Fruit fly (Drosophila melanogaster) whole organism, embryonic: ENCODE data around the gene Rab3-GAP.
A peak's percentile ranks its signal among the peaks of the same experiment; 100 is the strongest.

Source experiments
- Asciz ChIP-seq: fragments of 200-800 bp; sonication (Bioruptor generic); optimal IDR thresholded peaks from 2 replicates; lab custom pipeline; 2017; ENCODE audit warnings: missing biosample characterization, mild to moderate bottlenecking, missing genetic modification characterization, missing genetic modification reagents
- B-H2 ChIP-seq: fragments of 200-800 bp; sonication (Bioruptor generic); optimal IDR thresholded peaks from 2 replicates; lab custom pipeline; 2018; ENCODE audit warnings: missing biosample characterization, mild to moderate bottlenecking, missing genetic modification characterization
- BEAF-32 ChIP-seq: fragments of 200-800 bp; sonication (Bioruptor generic); optimal IDR thresholded peaks from 3 replicates; lab custom pipeline; 2017; ENCODE audit warnings: missing biosample characterization, missing genetic modification characterization, mild to moderate bottlenecking, moderate library complexity, missing genetic modification reagents
- CG10209 ChIP-seq: fragments of 200-800 bp; sonication (Bioruptor generic); optimal IDR thresholded peaks from 3 replicates; lab custom pipeline; 2017; ENCODE audit warnings: missing biosample characterization, mild to moderate bottlenecking, missing genetic modification characterization, missing genetic modification reagents
- CG10267 ChIP-seq: fragments of 200-800 bp; sonication (Bioruptor generic); optimal IDR thresholded peaks from 2 replicates; lab custom pipeline; 2018; ENCODE audit warnings: missing biosample characterization, mild to moderate bottlenecking, missing genetic modification characterization, moderate library complexity
- CG10979 ChIP-seq: fragments of 200-800 bp; sonication (Bioruptor generic); optimal IDR thresholded peaks from 2 replicates; lab custom pipeline; 2018; ENCODE audit warnings: missing biosample characterization, mild to moderate bottlenecking, missing genetic modification characterization, moderate library complexity
- CG1233 ChIP-seq: fragments of 200-800 bp; sonication (Bioruptor generic); optimal IDR thresholded peaks from 4 replicates; lab custom pipeline; 2018; ENCODE audit warnings: missing biosample characterization, mild to moderate bottlenecking, missing genetic modification characterization
- CG12744 ChIP-seq: fragments of 200-800 bp; sonication (Bioruptor generic); optimal IDR thresholded peaks from 2 replicates; lab custom pipeline; 2016; ENCODE audit warnings: missing biosample characterization, missing genetic modification characterization
- CG12769 ChIP-seq: fragments of 200-800 bp; sonication (Bioruptor generic); optimal IDR thresholded peaks from 2 replicates; lab custom pipeline; 2019; ENCODE audit warnings: missing biosample characterization, mild to moderate bottlenecking, missing genetic modification characterization, moderate library complexity
- CG15601 ChIP-seq: fragments of 200-800 bp; sonication (Bioruptor generic); optimal IDR thresholded peaks from 3 replicates; lab custom pipeline; 2019; ENCODE audit warnings: missing biosample characterization, mild to moderate bottlenecking, missing genetic modification characterization, moderate library complexity
- CG17568 ChIP-seq: fragments of 200-800 bp; sonication (Bioruptor generic); optimal IDR thresholded peaks from 2 replicates; lab custom pipeline; 2018; ENCODE audit warnings: missing biosample characterization, mild to moderate bottlenecking, missing genetic modification characterization, moderate library complexity
- CG2120 ChIP-seq: fragments of 200-800 bp; sonication (Bioruptor generic); optimal IDR thresholded peaks from 3 replicates; lab custom pipeline; 2016; ENCODE audit warnings: missing biosample characterization, missing genetic modification characterization
- CG2202 ChIP-seq: fragments of 200-800 bp; sonication (Bioruptor generic); optimal IDR thresholded peaks from 2 replicates; lab custom pipeline; 2018; ENCODE audit warnings: missing biosample characterization, mild to moderate bottlenecking, missing genetic modification characterization
- CG32767 ChIP-seq: fragments of 200-800 bp; sonication (Bioruptor generic); IDR thresholded peaks from 2 replicates; pipeline ENCODE4 v1.3.6; 2022; ENCODE audit warnings: missing biosample characterization, missing genetic modification characterization
- CG33557 ChIP-seq: fragments of 200-800 bp; sonication (Bioruptor generic); optimal IDR thresholded peaks from 2 replicates; lab custom pipeline; 2019; ENCODE audit warnings: missing biosample characterization, mild to moderate bottlenecking, missing genetic modification characterization, moderate library complexity
- CG34224 ChIP-seq: fragments of 200-800 bp; sonication (Bioruptor generic); IDR thresholded peaks from 3 replicates; pipeline ENCODE4 v1.3.6; 2022; ENCODE audit warnings: missing biosample characterization, missing genetic modification characterization; ENCODE audit not compliant: partially characterized antibody
- CG4282 ChIP-seq: fragments of 200-800 bp; sonication (Bioruptor generic); optimal IDR thresholded peaks from 2 replicates; lab custom pipeline; 2016; ENCODE audit warnings: missing biosample characterization, missing genetic modification characterization
- CG4820 ChIP-seq: fragments of 200-800 bp; sonication (Bioruptor generic); optimal IDR thresholded peaks from 3 replicates; lab custom pipeline; 2016; ENCODE audit warnings: missing biosample characterization, missing genetic modification characterization
- CG6272 ChIP-seq: fragments of 200-800 bp; sonication (Bioruptor generic); IDR thresholded peaks from 2 replicates; pipeline ENCODE4 v1.3.6; 2022; ENCODE audit warnings: missing biosample characterization, missing genetic modification characterization
- CG7556 ChIP-seq: fragments of 200-800 bp; sonication (Bioruptor generic); optimal IDR thresholded peaks from 2 replicates; lab custom pipeline; 2017; ENCODE audit warnings: missing biosample characterization, mild to moderate bottlenecking, missing genetic modification characterization
- CG8388 ChIP-seq: fragments of 200-800 bp; sonication (Bioruptor generic); optimal IDR thresholded peaks from 2 replicates; lab custom pipeline; 2019; ENCODE audit warnings: missing biosample characterization, mild to moderate bottlenecking, missing genetic modification characterization, moderate library complexity
- Chrac-16 ChIP-seq: fragments of 200-800 bp; sonication (Bioruptor generic); optimal IDR thresholded peaks from 3 replicates; lab custom pipeline; 2016; ENCODE audit warnings: missing biosample characterization, missing genetic modification characterization
- CoRest ChIP-seq: fragments of 200-800 bp; sonication (Bioruptor generic); optimal IDR thresholded peaks from 3 replicates; lab custom pipeline; 2018; ENCODE audit warnings: missing biosample characterization, mild to moderate bottlenecking, missing genetic modification characterization, moderate library complexity
- D19A ChIP-seq: fragments of 200-800 bp; optimal IDR thresholded peaks from 3 replicates; lab custom pipeline; 2019; ENCODE audit warnings: missing biosample characterization, mild to moderate bottlenecking, missing genetic modification characterization, moderate library complexity
- HLH4C ChIP-seq: fragments of 200-800 bp; sonication (Bioruptor generic); IDR thresholded peaks from 3 replicates; pipeline ENCODE4 v1.3.6; 2022; ENCODE audit warnings: missing biosample characterization, missing genetic modification characterization; ENCODE audit not compliant: partially characterized antibody
- Hr3 ChIP-seq: fragments of 200-800 bp; sonication (Bioruptor generic); optimal IDR thresholded peaks from 3 replicates; lab custom pipeline; 2016; ENCODE audit warnings: missing biosample characterization, missing genetic modification characterization
- NfI ChIP-seq: fragments of 200-800 bp; sonication (Bioruptor generic); optimal IDR thresholded peaks from 3 replicates; lab custom pipeline; 2018; ENCODE audit warnings: missing biosample characterization, mild to moderate bottlenecking, missing genetic modification characterization, moderate library complexity
- Oli ChIP-seq: fragments of 200-800 bp; sonication (Bioruptor generic); optimal IDR thresholded peaks from 2 replicates; lab custom pipeline; 2018; ENCODE audit warnings: missing biosample characterization, mild to moderate bottlenecking, missing genetic modification characterization, moderate library complexity
- Sox102F ChIP-seq: fragments of 200-800 bp; sonication (Bioruptor generic); optimal IDR thresholded peaks from 2 replicates; lab custom pipeline; 2018; ENCODE audit warnings: missing biosample characterization, mild to moderate bottlenecking, missing genetic modification characterization, moderate library complexity
- dpn ChIP-seq, 2 experiments: fragments of 200-800 bp; sonication (Bioruptor generic); optimal IDR thresholded peaks; 3 replicates each; lab custom pipeline; 2016; ENCODE audit warnings: missing biosample characterization in 2 of 2, missing genetic modification characterization in 2 of 2
- esg ChIP-seq: fragments of 200-800 bp; sonication (Bioruptor generic); conservative IDR thresholded peaks from 2 replicates; pipeline ENCODE4 v1.3.6; 2022; ENCODE audit warnings: missing biosample characterization, missing genetic modification characterization
- gcm ChIP-seq: fragments of 200-800 bp; sonication (Bioruptor generic); optimal IDR thresholded peaks from 2 replicates; lab custom pipeline; 2019; ENCODE audit warnings: missing biosample characterization, mild to moderate bottlenecking, missing genetic modification characterization, moderate library complexity
- grau ChIP-seq: fragments of 200-800 bp; optimal IDR thresholded peaks from 3 replicates; lab custom pipeline; 2019; ENCODE audit warnings: missing biosample characterization, mild to moderate bottlenecking, missing genetic modification characterization, moderate library complexity
- h ChIP-seq: fragments of >200 bp; optimal IDR thresholded peaks from 2 replicates; lab custom pipeline; 2017
- ind ChIP-seq: fragments of 200-800 bp; sonication (Bioruptor generic); optimal IDR thresholded peaks from 3 replicates; lab custom pipeline; 2016; ENCODE audit warnings: missing biosample characterization, missing genetic modification characterization
- jumu ChIP-seq: fragments of 200-800 bp; sonication (Bioruptor generic); optimal IDR thresholded peaks from 3 replicates; lab custom pipeline; 2016; ENCODE audit warnings: missing biosample characterization, missing genetic modification characterization
- kni ChIP-seq: fragments of 200-800 bp; sonication (Bioruptor generic); optimal IDR thresholded peaks from 3 replicates; lab custom pipeline; 2017; ENCODE audit warnings: mild to moderate bottlenecking, missing biosample characterization, missing genetic modification reagents, missing genetic modification characterization
- lbe ChIP-seq: fragments of 200-800 bp; sonication (Bioruptor generic); optimal IDR thresholded peaks from 2 replicates; lab custom pipeline; 2016; ENCODE audit warnings: missing biosample characterization, mild to moderate bottlenecking, missing genetic modification characterization
- lola ChIP-seq, 3 experiments: fragments of >200 bp in 2 of 3; fragments of 200-800 bp in 1 of 3; sonication (Bioruptor generic) in 1 of 3; optimal IDR thresholded peaks; 2 replicates each; lab custom pipeline; 2017 to 2019; ENCODE audit warnings: missing biosample characterization in 3 of 3, missing genetic modification characterization in 3 of 3, mild to moderate bottlenecking in 1 of 3, moderate library complexity in 1 of 3
- nau ChIP-seq: fragments of 200-800 bp; sonication (Bioruptor generic); optimal IDR thresholded peaks from 3 replicates; lab custom pipeline; 2017; ENCODE audit warnings: missing biosample characterization, mild to moderate bottlenecking, missing genetic modification characterization, missing genetic modification reagents
- nerfin-2 ChIP-seq: fragments of 200-800 bp; sonication (Bioruptor generic); IDR thresholded peaks from 2 replicates; pipeline ENCODE4 v1.3.6; 2022; ENCODE audit warnings: missing biosample characterization, missing genetic modification characterization; ENCODE audit not compliant: partially characterized antibody
- nom ChIP-seq: fragments of 200-800 bp; sonication (Bioruptor generic); optimal IDR thresholded peaks from 2 replicates; lab custom pipeline; 2017; ENCODE audit warnings: missing biosample characterization, missing genetic modification characterization, mild to moderate bottlenecking, moderate library complexity, missing genetic modification reagents
- pfk ChIP-seq: fragments of 200-800 bp; sonication (Bioruptor generic); optimal IDR thresholded peaks from 2 replicates; lab custom pipeline; 2018; ENCODE audit warnings: missing biosample characterization, mild to moderate bottlenecking, missing genetic modification characterization, moderate library complexity
- prd ChIP-seq, 3 experiments: fragments of >200 bp in 2 of 3; fragments of 200-800 bp in 1 of 3; sonication (Bioruptor generic) in 1 of 3; optimal IDR thresholded peaks in 2 of 3; IDR thresholded peaks in 1 of 3; 2 replicates in 2 of 3; 3 replicates in 1 of 3; pipeline versions ENCODE4 v1.3.6 to Lab custom; 2017 to 2022; ENCODE audit warnings: missing biosample characterization in 1 of 3, missing genetic modification characterization in 1 of 3
- pum ChIP-seq: fragments of 200-800 bp; sonication (Bioruptor generic); optimal IDR thresholded peaks from 2 replicates; lab custom pipeline; 2016; ENCODE audit warnings: missing biosample characterization, missing genetic modification characterization
- sob ChIP-seq: fragments of 200-800 bp; sonication (Bioruptor generic); IDR thresholded peaks from 2 replicates; pipeline ENCODE4 v1.3.6; 2022; ENCODE audit warnings: missing biosample characterization, missing genetic modification characterization
- tup ChIP-seq: fragments of 200-800 bp; sonication (Bioruptor generic); optimal IDR thresholded peaks from 2 replicates; lab custom pipeline; 2016; ENCODE audit warnings: missing biosample characterization, mild to moderate bottlenecking, missing genetic modification characterization, moderate library complexity
- unpg ChIP-seq: fragments of 200-800 bp; sonication (Bioruptor generic); optimal IDR thresholded peaks from 3 replicates; lab custom pipeline; 2018; ENCODE audit warnings: missing biosample characterization, mild to moderate bottlenecking, missing genetic modification characterization, moderate library complexity

The Rab3-GAP gene

dm6 chr2L:12065683-12066386 lies 2.9 kb upstream of the Rab3-GAP start (continued):
- TF ChIP-seq Asciz (GFP tag; lab: Kevin White, UChicago) (peak; percentile 27), CG10979 (tag; lab: Kevin White, UChicago) (peak; percentile 82), nom (GFP tag; lab: Kevin White, UChicago) (peak; percentile 86), CG2120 (GFP tag; lab: Kevin White, UChicago) (no peak), lola (GFP tag; optimal IDR thresholded peaks at IDR 0.05; lab: Kevin White, UChicago) (peak in 1 of 3 experiments; percentile 74), grau (peak; percentile 45), CG34224 (GFP tag; lab: Robert Waterston, UW) (no peak), esg (GFP tag; lab: Robert Waterston, UW) (no peak), CG15601 (tag; lab: Kevin White, UChicago) (peak; percentile 58), Oli (tag; lab: Kevin White, UChicago) (peak; percentile 17), dpn (GFP tag; optimal IDR thresholded peaks at IDR 0.05; lab: Kevin White, UChicago) (no peak), gcm (GFP tag; lab: Kevin White, UChicago) (peak; percentile 52), CG4282 (GFP tag; lab: Kevin White, UChicago) (no peak), ind (GFP tag; lab: Kevin White, UChicago) (no peak), NfI (no peak), CG12769 (no peak), CG2202 (tag; lab: Kevin White, UChicago) (peak; percentile 28), jumu (no peak), nerfin-2 (GFP tag; lab: Robert Waterston, UW) (no peak), CG10267 (tag; lab: Kevin White, UChicago) (peak; percentile 64), sob (GFP tag; lab: Robert Waterston, UW) (no peak), CG33557 (peak; percentile 78), BEAF-32 (no peak), Sox102F (GFP tag; lab: Kevin White, UChicago) (peak; percentile 57), pfk (no peak), B-H2 (GFP tag; lab: Kevin White, UChicago) (no peak), CoRest (peak; percentile 48), pum (no peak), CG4820 (GFP tag; lab: Kevin White, UChicago) (no peak), CG10209 (GFP tag; lab: Kevin White, UChicago) (no peak), kni (GFP tag; lab: Kevin White, UChicago) (no peak), CG8388 (peak; percentile 55), tup (GFP tag; lab: Kevin White, UChicago) (no peak), CG12744 (GFP tag; lab: Kevin White, UChicago) (no peak), CG7556 (peak; percentile 38), lbe (GFP tag; lab: Kevin White, UChicago) (peak; percentile 71), CG17568 (GFP tag; lab: Kevin White, UChicago) (no peak), Hr3 (GFP tag; lab: Kevin White, UChicago) (peak; percentile 24), nau (GFP tag; lab: Kevin White, UChicago) (no peak), unpg (GFP tag; lab: Kevin White, UChicago) (peak; percentile 47), h (lab: Kevin White, UChicago) (no peak), CG6272 (no peak), Chrac-16 (GFP tag; lab: Kevin White, UChicago) (peak; percentile 12), prd (optimal IDR thresholded peaks at IDR 0.05; lab: Kevin White, UChicago) (no peak), prd (GFP tag; IDR thresholded peaks at IDR 0.05; lab: Robert Waterston, UW) (peak; percentile 76; the same call in 2 of the 3 replicates), HLH4C (GFP tag; lab: Robert Waterston, UW) (no peak), D19A (tag; lab: Kevin White, UChicago) (peak; percentile 55), CG32767 (GFP tag; lab: Robert Waterston, UW) (no peak), CG1233 (GFP tag; lab: Kevin White, UChicago) (no peak)
